Worm (Caenorhabditis elegans) whole organism, L4/young adult: ENCODE results near the gene C33G3.4.

Source experiments
- W03F9.2 ChIP-seq: fragments of 150-350 bp; optimal IDR thresholded peaks from 2 replicates; lab custom pipeline; 2014; ENCODE audit warnings: missing biosample characterization, missing genetic modification characterization
- dao-5 ChIP-seq: sonication (generic microtip); optimal IDR thresholded peaks from 2 replicates; lab custom pipeline; 2016; ENCODE audit warnings: missing genotype, missing genetic modification characterization, moderate library complexity, missing compliant biosample characterization
- him-1 ChIP-seq: sonication (generic microtip); optimal IDR thresholded peaks from 2 replicates; lab custom pipeline; 2016; ENCODE audit warnings: missing genotype, missing genetic modification reagents, missing genetic modification characterization, missing compliant biosample characterization

ce11 chrX:14026893-14027292 lies 44.1 kb upstream of the C33G3.4 start:
- TF ChIP-seq dao-5 (tag; lab: Kevin White, UChicago) (no peak), W03F9.2 (tag; lab: Kevin White, UChicago) (no peak), him-1 (no peak)
